Worm (Caenorhabditis elegans) whole organism, dauer: ENCODE measurements around the gene B0336.7.

Experiments used
- unc-62 ChIP-seq: sonication (generic microtip); optimal IDR thresholded peaks from 2 replicates; lab custom pipeline; 2017; ENCODE audit warnings: missing biosample characterization, missing genetic modification reagents, missing genetic modification characterization

Gene B0336.7

ce11 chrIII:5665278-5665677, 31.9 kb downstream of the B0336.7 start:
- no peak for TF ChIP-seq unc-62 (GFP tag; lab: Kevin White, UChicago)

- no peak for TF ChIP-seq unc-62 (GFP tag; lab: Kevin White, UChicago)
Observed at ce11 chrIII:5663933-5664332, 33.2 kb downstream of the B0336.7 start, which contains the start of gene par-3. Gene par-3, plus strand, starts transcription at chrIII:5664233.

- no peak for TF ChIP-seq unc-62 (GFP tag; lab: Kevin White, UChicago)
Observed at ce11 chrIII:5663521-5663920, 33.6 kb downstream of the B0336.7 start.

- no peak for TF ChIP-seq unc-62 (GFP tag; lab: Kevin White, UChicago)
Observed at ce11 chrIII:5660976-5661375, 36.2 kb downstream of the B0336.7 start, which contains the start of gene F54E7.6. Gene F54E7.6, minus strand, starts transcription at chrIII:5661085.

- no peak for TF ChIP-seq unc-62 (GFP tag; lab: Kevin White, UChicago)
Observed at ce11 chrIII:5656941-5657340, 40.2 kb downstream of the B0336.7 start, which contains the start of gene sdz-21. Gene sdz-21, minus strand, starts transcription at chrIII:5657041.

ce11 chrIII:5653692-5654105, 43.5 kb downstream of the B0336.7 start:
- TF ChIP-seq unc-62 (GFP tag; lab: Kevin White, UChicago) = no peak
